Worm (Caenorhabditis elegans): ENCODE data around the gene scl-20.
"Not testable (repeated sequence)": the region's sequence is repeated elsewhere in the genome, so short reads cannot be mapped to it uniquely, and the experiment has no call there.

DNA sequence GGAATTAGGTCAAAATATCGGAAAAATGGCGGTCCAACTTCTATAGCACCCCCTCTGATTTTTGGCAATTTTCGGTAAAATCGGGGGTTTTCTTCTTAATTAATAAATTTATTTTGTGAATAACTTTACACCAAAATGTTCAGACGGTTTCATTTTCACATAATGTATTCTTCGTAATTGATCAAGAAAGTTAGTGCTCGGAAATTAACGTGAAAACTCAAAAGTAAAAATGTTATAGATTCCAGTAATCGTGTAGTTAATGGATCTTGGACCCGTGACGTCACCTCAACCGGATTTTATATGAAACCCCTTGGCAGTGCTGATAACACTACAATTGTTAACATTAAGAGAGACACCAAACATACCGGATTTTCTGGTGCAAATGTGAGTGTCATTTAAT is 27.8 kb upstream of the scl-20 start, which contains the start of gene F11D11.22:
- not testable (repeated sequence) for TF ChIP-seq snpc-4 (GFP tag; optimal IDR thresholded peaks at IDR 0.05); snpc-4 (tag; optimal IDR thresholded peaks at IDR 0.05); ceh-58 (GFP tag; IDR thresholded peaks at IDR 0.05); lsy-27 (tag; optimal IDR thresholded peaks at IDR 0.05; ENCODE audit: borderline replicate concordance, insufficient read depth); ztf-28 (GFP tag; IDR thresholded peaks at IDR 0.05); rcor-1 (GFP tag; IDR thresholded peaks at IDR 0.05); F57C9.4 (tag; optimal IDR thresholded peaks at IDR 0.05); atf-7 (tag; optimal IDR thresholded peaks at IDR 0.05); ztf-22 (GFP tag; optimal IDR thresholded peaks at IDR 0.05); mcd-1 (GFP tag; IDR thresholded peaks at IDR 0.05); B0336.3 (GFP tag; IDR thresholded peaks at IDR 0.05); T07F8.4 (tag; optimal IDR thresholded peaks at IDR 0.05); C17E4.6 (GFP tag; IDR thresholded peaks at IDR 0.05)
